Worm (Caenorhabditis elegans) whole organism, L3 larva: ENCODE measurements around the gene Y54G2A.26.

Experiments used
- R02D3.7 ChIP-seq: fragments of 150-350 bp; optimal IDR thresholded peaks from 2 replicates; lab custom pipeline; 2014; ENCODE audit warnings: missing biosample characterization, missing genetic modification characterization
- ZK546.5 ChIP-seq: sonication (generic microtip); optimal IDR thresholded peaks from 2 replicates; lab custom pipeline; 2017; ENCODE audit warnings: missing biosample characterization, missing genetic modification characterization
- aly-2 ChIP-seq: fragments of 150-350 bp; optimal IDR thresholded peaks from 2 replicates; lab custom pipeline; 2014; ENCODE audit warnings: missing biosample characterization, missing genetic modification characterization
- ama-1 ChIP-seq: fragments of 150-350 bp; optimal IDR thresholded peaks from 2 replicates; lab custom pipeline; 2018
- ceh-9 ChIP-seq: sonication (generic microtip); optimal IDR thresholded peaks from 2 replicates; lab custom pipeline; 2018; ENCODE audit warnings: missing biosample characterization, missing genetic modification characterization
- daf-12 ChIP-seq: fragments of 150-350 bp; optimal IDR thresholded peaks from 2 replicates; lab custom pipeline; 2014; ENCODE audit warnings: missing biosample characterization, missing genetic modification reagents, missing genetic modification characterization
- egl-27 ChIP-seq: sonication (generic microtip); optimal IDR thresholded peaks from 4 replicates; lab custom pipeline; 2017; ENCODE audit warnings: missing biosample characterization, missing genetic modification reagents, missing genetic modification characterization
- egl-5 ChIP-seq: fragments of 150-350 bp; optimal IDR thresholded peaks from 2 replicates; lab custom pipeline; 2017; ENCODE audit warnings: missing biosample characterization, missing genetic modification reagents, missing genetic modification characterization, inconsistent platforms
- elt-2 ChIP-seq: sonication (generic microtip); optimal IDR thresholded peaks from 2 replicates; lab custom pipeline; 2016; ENCODE audit warnings: missing genetic modification reagents, mild to moderate bottlenecking, missing genetic modification characterization, missing compliant biosample characterization
- elt-3 ChIP-seq, 3 experiments: fragments of 150-350 bp in 1 of 3; sonication (generic microtip) in 2 of 3; optimal IDR thresholded peaks; 2 replicates in 2 of 3; 4 replicates in 1 of 3; lab custom pipeline; 2014 to 2017; ENCODE audit warnings: missing biosample characterization in 3 of 3, missing genetic modification characterization in 3 of 3
- eor-1 ChIP-seq, 2 experiments: fragments of 150-350 bp; optimal IDR thresholded peaks; 2 replicates each; lab custom pipeline; 2014 to 2018; ENCODE audit warnings: missing biosample characterization in 2 of 2, missing genetic modification characterization in 2 of 2
- fkh-10 ChIP-seq: sonication (generic microtip); optimal IDR thresholded peaks from 2 replicates; lab custom pipeline; 2017; ENCODE audit warnings: missing biosample characterization, missing genetic modification reagents, missing genetic modification characterization
- fkh-2 ChIP-seq: fragments of 150-350 bp; optimal IDR thresholded peaks from 2 replicates; lab custom pipeline; 2014; ENCODE audit warnings: missing biosample characterization, missing genetic modification reagents, missing genetic modification characterization
- fos-1 ChIP-seq: fragments of 150-350 bp; optimal IDR thresholded peaks from 2 replicates; lab custom pipeline; 2014; ENCODE audit warnings: missing biosample characterization, missing genetic modification characterization
- hmg-11 ChIP-seq: sonication (generic microtip); optimal IDR thresholded peaks from 2 replicates; lab custom pipeline; 2016; ENCODE audit warnings: missing genetic modification characterization, missing compliant biosample characterization
- lin-15B ChIP-seq: fragments of 150-350 bp; optimal IDR thresholded peaks from 2 replicates; lab custom pipeline; 2014; ENCODE audit warnings: missing biosample characterization, missing genetic modification characterization
- lin-39 ChIP-seq: fragments of 150-350 bp; optimal IDR thresholded peaks from 2 replicates; lab custom pipeline; 2018; ENCODE audit warnings: missing biosample characterization, missing genetic modification reagents, missing genetic modification characterization
- mdl-1 ChIP-seq: fragments of 150-350 bp; optimal IDR thresholded peaks from 2 replicates; lab custom pipeline; 2014; ENCODE audit warnings: missing biosample characterization, missing genetic modification characterization
- mml-1 ChIP-seq: fragments of 150-350 bp; sonication (generic microtip); optimal IDR thresholded peaks from 3 replicates; lab custom pipeline; 2014; ENCODE audit warnings: missing biosample characterization, missing genetic modification characterization
- nhr-11 ChIP-seq: fragments of 150-350 bp; optimal IDR thresholded peaks from 2 replicates; lab custom pipeline; 2014; ENCODE audit warnings: missing biosample characterization, missing genetic modification characterization
- nhr-12 ChIP-seq: fragments of 150-350 bp; optimal IDR thresholded peaks from 2 replicates; lab custom pipeline; 2014; ENCODE audit warnings: missing biosample characterization, missing genetic modification characterization
- nhr-23 ChIP-seq: fragments of 150-350 bp; optimal IDR thresholded peaks from 2 replicates; lab custom pipeline; 2014; ENCODE audit warnings: missing biosample characterization, missing genetic modification reagents, missing genetic modification characterization
- nhr-237 ChIP-seq: fragments of 150-350 bp; optimal IDR thresholded peaks from 2 replicates; lab custom pipeline; 2014; ENCODE audit warnings: missing biosample characterization, missing genetic modification characterization
- nhr-25 ChIP-seq: sonication (generic microtip); optimal IDR thresholded peaks from 2 replicates; lab custom pipeline; 2017; ENCODE audit warnings: missing biosample characterization, missing genetic modification characterization
- nhr-43 ChIP-seq: sonication (generic microtip); optimal IDR thresholded peaks from 2 replicates; lab custom pipeline; 2016; ENCODE audit warnings: mild to moderate bottlenecking, missing genetic modification characterization, missing compliant biosample characterization; ENCODE audit not compliant: poor library complexity, severe bottlenecking
- nhr-67 ChIP-seq: fragments of 150-350 bp; optimal IDR thresholded peaks from 2 replicates; lab custom pipeline; 2014; ENCODE audit warnings: missing biosample characterization, missing genetic modification characterization
- nhr-77 ChIP-seq: fragments of 150-350 bp; optimal IDR thresholded peaks from 2 replicates; lab custom pipeline; 2014; ENCODE audit warnings: missing biosample characterization, missing genetic modification characterization
- pha-4 ChIP-seq: fragments of 150-350 bp; optimal IDR thresholded peaks from 2 replicates; lab custom pipeline; 2014; ENCODE audit warnings: missing biosample characterization, missing genetic modification reagents, missing genetic modification characterization
- pqm-1 ChIP-seq: fragments of 150-350 bp; optimal IDR thresholded peaks from 2 replicates; lab custom pipeline; 2017; ENCODE audit warnings: missing biosample characterization, missing genetic modification characterization, inconsistent platforms
- skn-1 ChIP-seq: fragments of 150-350 bp; optimal IDR thresholded peaks from 2 replicates; lab custom pipeline; 2014; ENCODE audit warnings: missing biosample characterization, missing genetic modification characterization
- unc-39 ChIP-seq: sonication (generic microtip); optimal IDR thresholded peaks from 4 replicates; lab custom pipeline; 2017; ENCODE audit warnings: missing biosample characterization, missing genetic modification characterization
- unc-62 ChIP-seq: fragments of 150-350 bp; sonication (generic microtip); optimal IDR thresholded peaks from 4 replicates; lab custom pipeline; 2014; ENCODE audit warnings: missing biosample characterization, missing genetic modification reagents, missing genetic modification characterization
- zag-1 ChIP-seq: fragments of 150-350 bp; optimal IDR thresholded peaks from 2 replicates; lab custom pipeline; 2014; ENCODE audit warnings: missing biosample characterization, missing genetic modification characterization
- ztf-11 ChIP-seq: fragments of 150-350 bp; optimal IDR thresholded peaks from 2 replicates; lab custom pipeline; 2014; ENCODE audit warnings: missing biosample characterization, missing genetic modification characterization

The Y54G2A.26 gene

ce11 chrIV:2995372-2995771 is at the start of gene Y54G2A.26:
TSS of gene Y54G2A.26 (minus strand) at chrIV:2995472.
- no peak for TF ChIP-seq hmg-11 (tag; lab: Kevin White, UChicago)
- no peak for TF ChIP-seq mml-1 (tag; lab: Kevin White, UChicago)
- no peak for TF ChIP-seq eor-1 (tag; optimal IDR thresholded peaks at IDR 0.05; lab: Kevin White, UChicago)
- no peak for TF ChIP-seq fkh-10 (GFP tag; lab: Kevin White, UChicago)
- TF ChIP-seq zag-1 (tag; lab: Kevin White, UChicago) = no peak
- TF ChIP-seq ZK546.5 (tag; lab: Kevin White, UChicago) = no peak
- no peak for TF ChIP-seq unc-62 (GFP tag; lab: Kevin White, UChicago)
- TF ChIP-seq egl-5 (tag; lab: Kevin White, UChicago) = no peak
- no peak for TF ChIP-seq lin-15B (tag; lab: Kevin White, UChicago)
- TF ChIP-seq unc-39 (tag; lab: Kevin White, UChicago) = no peak
- no peak for TF ChIP-seq nhr-11 (tag; lab: Kevin White, UChicago)
- TF ChIP-seq ztf-11 (tag; lab: Kevin White, UChicago) = no peak
- TF ChIP-seq, all 47 proteins: peak for 0

DNA sequence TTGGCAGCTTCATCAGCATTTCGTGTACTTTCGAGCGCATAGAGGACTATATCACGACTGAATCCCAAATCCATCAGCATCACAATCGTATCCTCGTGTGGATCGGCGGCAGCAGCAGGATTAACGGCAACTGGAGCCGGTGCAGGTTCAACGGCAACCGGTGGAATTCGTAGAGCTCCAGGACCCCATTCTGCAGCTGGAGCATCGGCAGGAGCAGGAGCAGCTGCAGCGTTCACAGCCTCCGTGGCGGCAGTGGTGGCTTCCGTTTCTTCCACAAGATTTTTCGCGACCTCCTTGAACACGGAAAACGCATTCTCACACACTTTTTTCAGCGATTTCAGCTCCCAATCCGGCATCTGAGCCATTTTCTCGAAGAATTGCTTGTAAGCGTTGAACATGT is 48.9 kb upstream of the Y54G2A.26 start:
- TF ChIP-seq mdl-1 (no peak), pha-4 (tag; lab: Kevin White, UChicago) (no peak), pqm-1 (tag; lab: Kevin White, UChicago) (no peak), skn-1 (tag; lab: Kevin White, UChicago) (no peak), nhr-67 (no peak), unc-62 (GFP tag; lab: Kevin White, UChicago) (no peak), nhr-237 (no peak)
- TF ChIP-seq, all 47 proteins: peak for 0

ce11 chrIV:3038740-3039139 is 43.5 kb upstream of the Y54G2A.26 start:
- TF ChIP-seq nhr-23 = no peak
- no peak for TF ChIP-seq mml-1 (tag; lab: Kevin White, UChicago)
- no peak for TF ChIP-seq pqm-1 (tag; lab: Kevin White, UChicago)
- no peak for TF ChIP-seq aly-2 (tag; lab: Kevin White, UChicago)
- TF ChIP-seq, all 47 proteins: peak for 0

- TF ChIP-seq ztf-11 (tag; lab: Kevin White, UChicago) (no peak), nhr-25 (tag; lab: Kevin White, UChicago) (no peak), ceh-9 (tag; lab: Kevin White, UChicago) (no peak), unc-39 (tag; lab: Kevin White, UChicago) (no peak), elt-2 (tag; lab: Kevin White, UChicago) (no peak), nhr-77 (no peak), R02D3.7 (tag; lab: Kevin White, UChicago) (no peak), egl-27 (tag; lab: Kevin White, UChicago) (no peak), fkh-10 (GFP tag; lab: Kevin White, UChicago) (no peak), unc-62 (GFP tag; lab: Kevin White, UChicago) (no peak), nhr-43 (no peak)
Measured at ce11 chrIV:3037932-3038331, 42.7 kb upstream of the Y54G2A.26 start.

- TF ChIP-seq daf-12 (no peak), skn-1 (tag; lab: Kevin White, UChicago) (no peak), hmg-11 (tag; lab: Kevin White, UChicago) (no peak), mml-1 (tag; lab: Kevin White, UChicago) (no peak), fkh-2 (tag; lab: Kevin White, UChicago) (no peak), nhr-43 (no peak), zag-1 (tag; lab: Kevin White, UChicago) (no peak), elt-3 (tag; optimal IDR thresholded peaks at IDR 0.05; lab: Kevin White, UChicago) (no peak), nhr-12 (tag; lab: Kevin White, UChicago) (no peak), unc-39 (tag; lab: Kevin White, UChicago) (no peak), pha-4 (tag; lab: Kevin White, UChicago) (no peak), ZK546.5 (tag; lab: Kevin White, UChicago) (no peak), ama-1 (lab: Kevin White, UChicago) (no peak), nhr-67 (no peak), fos-1 (tag; lab: Kevin White, UChicago) (no peak), elt-2 (tag; lab: Kevin White, UChicago) (no peak), lin-39 (tag; lab: Kevin White, UChicago) (no peak), egl-27 (tag; lab: Kevin White, UChicago) (no peak), nhr-237 (no peak)
Measured at ce11 chrIV:3035375-3035774, 40.1 kb upstream of the Y54G2A.26 start.
